Worm (Caenorhabditis elegans) whole organism, L1 larva: ENCODE data around the gene F10E7.11.
"Not testable (repeated sequence)": the region's sequence is repeated elsewhere in the genome, so short reads cannot be mapped to it uniquely, and the experiment has no call there.

Experiments used
- C04F5.9 ChIP-seq: sonication (generic microtip); optimal IDR thresholded peaks from 2 replicates; lab custom pipeline; 2016; ENCODE audit warnings: missing genetic modification characterization, missing compliant biosample characterization
- C34B4.2 ChIP-seq: sonication (generic microtip); optimal IDR thresholded peaks from 2 replicates; lab custom pipeline; 2017; ENCODE audit warnings: mild to moderate bottlenecking, missing genetic modification characterization, missing compliant biosample characterization
- F16B12.6 ChIP-seq: fragments of 150-350 bp; optimal IDR thresholded peaks from 2 replicates; lab custom pipeline; 2014; ENCODE audit warnings: missing biosample characterization, missing genetic modification characterization
- aha-1 ChIP-seq: fragments of 150-350 bp; optimal IDR thresholded peaks from 2 replicates; lab custom pipeline; 2014; ENCODE audit warnings: missing biosample characterization, missing genetic modification characterization
- alr-1 ChIP-seq: fragments of 200-800 bp; sonication (Bioruptor generic); optimal IDR thresholded peaks from 2 replicates; lab custom pipeline; 2018; ENCODE audit warnings: borderline replicate concordance, mild to moderate bottlenecking, missing genetic modification characterization, missing compliant biosample characterization
- dpl-1 ChIP-seq, 3 experiments: fragments of 150-350 bp in 2 of 3; sonication (generic microtip) in 1 of 3; optimal IDR thresholded peaks; 2 replicates each; lab custom pipeline; 2014 to 2017; ENCODE audit warnings: missing biosample characterization in 3 of 3, missing genetic modification characterization in 3 of 3, missing genetic modification reagents in 3 of 3
- egl-13 ChIP-seq: sonication (generic microtip); optimal IDR thresholded peaks from 2 replicates; lab custom pipeline; 2016; ENCODE audit warnings: missing genotype, missing genetic modification reagents, missing genetic modification characterization, missing compliant biosample characterization
- egl-27 ChIP-seq, 2 experiments: fragments of 150-350 bp in 1 of 2; sonication (generic microtip); optimal IDR thresholded peaks; 3 replicates each; lab custom pipeline; 2017 to 2018; ENCODE audit warnings: missing biosample characterization in 2 of 2, missing genetic modification characterization in 2 of 2, missing genetic modification reagents in 2 of 2
- elt-2 ChIP-seq: sonication (generic microtip); optimal IDR thresholded peaks from 2 replicates; lab custom pipeline; 2016; ENCODE audit warnings: missing genetic modification characterization, mild to moderate bottlenecking, inconsistent platforms, missing compliant biosample characterization, missing genetic modification reagents
- elt-3 ChIP-seq, 6 experiments: fragments of 150-350 bp in 1 of 6; sonication (generic microtip); optimal IDR thresholded peaks; 2 replicates each; lab custom pipeline; 2017 to 2018; ENCODE audit warnings: missing biosample characterization in 6 of 6, missing genetic modification characterization in 6 of 6, inconsistent platforms in 1 of 6
- ets-5 ChIP-seq: fragments of 200-800 bp; sonication (Bioruptor generic); IDR thresholded peaks from 2 replicates; pipeline ENCODE4 v1.3.6; 2022; ENCODE audit warnings: missing genetic modification characterization, missing compliant biosample characterization
- fkh-10 ChIP-seq: sonication (generic microtip); optimal IDR thresholded peaks from 2 replicates; lab custom pipeline; 2017; ENCODE audit warnings: missing biosample characterization, missing genetic modification reagents, missing genetic modification characterization
- fkh-4 ChIP-seq: sonication (generic microtip); optimal IDR thresholded peaks from 2 replicates; lab custom pipeline; 2016; ENCODE audit warnings: missing compliant biosample characterization, missing genetic modification characterization, borderline replicate concordance
- fkh-8 ChIP-seq: sonication (generic microtip); optimal IDR thresholded peaks from 2 replicates; lab custom pipeline; 2016; ENCODE audit warnings: mild to moderate bottlenecking, missing genetic modification characterization, missing compliant biosample characterization
- fos-1 ChIP-seq: fragments of 150-350 bp; optimal IDR thresholded peaks from 2 replicates; lab custom pipeline; 2014; ENCODE audit warnings: missing biosample characterization, missing genetic modification characterization
- grh-1 ChIP-seq: fragments of 200-800 bp; sonication (Bioruptor generic); IDR thresholded peaks from 2 replicates; pipeline ENCODE4 v1.3.6; 2022; ENCODE audit warnings: missing genetic modification reagents, missing genetic modification characterization, missing compliant biosample characterization
- hlh-4 ChIP-seq: sonication (generic microtip); optimal IDR thresholded peaks from 2 replicates; lab custom pipeline; 2016; ENCODE audit warnings: mild to moderate bottlenecking, missing genetic modification characterization, missing compliant biosample characterization
- jun-1 ChIP-seq: fragments of 150-350 bp; optimal IDR thresholded peaks from 2 replicates; lab custom pipeline; 2014; ENCODE audit warnings: missing biosample characterization, missing genetic modification reagents, missing genetic modification characterization
- lin-14 ChIP-seq: fragments of 200-800 bp; sonication (Bioruptor generic); optimal IDR thresholded peaks from 2 replicates; lab custom pipeline; 2018; ENCODE audit warnings: mild to moderate bottlenecking, missing genetic modification characterization, moderate library complexity, missing compliant biosample characterization
- lin-15B ChIP-seq: fragments of 150-350 bp; sonication (generic microtip); optimal IDR thresholded peaks from 3 replicates; lab custom pipeline; 2014; ENCODE audit warnings: missing biosample characterization, missing genetic modification characterization
- lin-39 ChIP-seq: fragments of 150-350 bp; optimal IDR thresholded peaks from 2 replicates; lab custom pipeline; 2014; ENCODE audit warnings: missing biosample characterization, missing genetic modification reagents, missing genetic modification characterization
- mdl-1 ChIP-seq, 2 experiments: fragments of 150-350 bp; optimal IDR thresholded peaks; 2 replicates each; lab custom pipeline; 2014 to 2017; ENCODE audit warnings: missing biosample characterization in 2 of 2, missing genetic modification characterization in 2 of 2, inconsistent platforms in 1 of 2
- mef-2 ChIP-seq: fragments of 150-350 bp; optimal IDR thresholded peaks from 2 replicates; lab custom pipeline; 2014; ENCODE audit warnings: missing biosample characterization, missing genetic modification characterization
- nhr-12 ChIP-seq: sonication (generic microtip); optimal IDR thresholded peaks from 2 replicates; lab custom pipeline; 2017; ENCODE audit warnings: missing biosample characterization, missing genetic modification characterization
- nhr-85 ChIP-seq: sonication (generic microtip); peaks from one replicate; lab custom pipeline; 2016; ENCODE audit warnings: missing genetic modification characterization, inconsistent platforms, missing compliant biosample characterization
- nhr-90 ChIP-seq: sonication (generic microtip); optimal IDR thresholded peaks from 2 replicates; lab custom pipeline; 2016; ENCODE audit warnings: mild to moderate bottlenecking, missing genetic modification characterization, missing compliant biosample characterization; ENCODE audit not compliant: poor library complexity
- pag-3 ChIP-seq: sonication (generic microtip); optimal IDR thresholded peaks from 2 replicates; lab custom pipeline; 2017; ENCODE audit warnings: missing genetic modification characterization, mild to moderate bottlenecking, missing compliant biosample characterization, antibody characterized with exemption, borderline replicate concordance; ENCODE audit not compliant: insufficient read depth
- pax-3 ChIP-seq: fragments of 200-800 bp; sonication (Bioruptor generic); optimal IDR thresholded peaks from 2 replicates; lab custom pipeline; 2018; ENCODE audit warnings: mild to moderate bottlenecking, missing genetic modification characterization, moderate library complexity, missing compliant biosample characterization
- rnt-1 ChIP-seq: sonication (generic microtip); optimal IDR thresholded peaks from 2 replicates; lab custom pipeline; 2016; ENCODE audit warnings: mild to moderate bottlenecking, missing genetic modification characterization, moderate library complexity, missing compliant biosample characterization
- skn-1 ChIP-seq: fragments of 150-350 bp; optimal IDR thresholded peaks from 2 replicates; lab custom pipeline; 2014; ENCODE audit warnings: missing biosample characterization, missing genetic modification characterization
- snpc-4 ChIP-seq: fragments of 150-350 bp; optimal IDR thresholded peaks from 2 replicates; lab custom pipeline; 2014; ENCODE audit warnings: missing biosample characterization, missing genetic modification characterization
- sox-4 ChIP-seq: sonication (generic microtip); optimal IDR thresholded peaks from 2 replicates; lab custom pipeline; 2016; ENCODE audit warnings: missing genetic modification characterization, missing compliant biosample characterization
- sptf-1 ChIP-seq: fragments of 150-350 bp; optimal IDR thresholded peaks from 2 replicates; lab custom pipeline; 2014; ENCODE audit warnings: missing biosample characterization, missing genetic modification characterization
- swsn-7 ChIP-seq: sonication (generic microtip); optimal IDR thresholded peaks from 2 replicates; lab custom pipeline; 2016; ENCODE audit warnings: missing genetic modification characterization, missing compliant biosample characterization
- unc-130 ChIP-seq: fragments of 150-350 bp; optimal IDR thresholded peaks from 2 replicates; lab custom pipeline; 2017; ENCODE audit warnings: missing biosample characterization, missing genetic modification characterization, inconsistent platforms
- unc-30 ChIP-seq: sonication (generic microtip); optimal IDR thresholded peaks from 2 replicates; lab custom pipeline; 2017; ENCODE audit warnings: missing biosample characterization, missing genetic modification characterization
- unc-62 ChIP-seq: fragments of 150-350 bp; optimal IDR thresholded peaks from 2 replicates; lab custom pipeline; 2014; ENCODE audit warnings: missing biosample characterization, missing genetic modification reagents, missing genetic modification characterization
- vab-15 ChIP-seq: sonication (generic microtip); optimal IDR thresholded peaks from 2 replicates; lab custom pipeline; 2017; ENCODE audit warnings: missing genotype, mild to moderate bottlenecking, missing genetic modification characterization, missing compliant biosample characterization
- xbp-1 ChIP-seq: sonication (generic microtip); optimal IDR thresholded peaks from 2 replicates; lab custom pipeline; 2016; ENCODE audit warnings: missing genetic modification characterization, missing compliant biosample characterization
- ztf-11 ChIP-seq, 2 experiments: sonication (generic microtip); optimal IDR thresholded peaks; 2 replicates each; lab custom pipeline; 2016 to 2017; ENCODE audit warnings: missing genetic modification characterization in 2 of 2, missing biosample characterization in 1 of 2, missing compliant biosample characterization in 1 of 2
- ztf-4 ChIP-seq: fragments of 150-350 bp; optimal IDR thresholded peaks from 2 replicates; lab custom pipeline; 2014; ENCODE audit warnings: missing biosample characterization, missing genetic modification characterization

The F10E7.11 gene

ce11 chrII:7084021-7084420 is 38.7 kb downstream of the F10E7.11 start, which contains the start of the genes T02G5.14 and T02G5.15:
T02G5.14 (plus strand) TSS chrII:7084321.
T02G5.15 (plus strand) TSS chrII:7084321.
- not testable (repeated sequence) for TF ChIP-seq rnt-1 (tag; lab: Kevin White, UChicago); fkh-10; unc-62 (GFP tag; lab: Kevin White, UChicago)

ce11 chrII:7075564-7076228 is 47.0 kb downstream of the F10E7.11 start, which contains the start of gene T02G5.7:
T02G5.7 (plus strand) TSS chrII:7075614.
- TF ChIP-seq grh-1 (0 out of 2 replicates have a peak, but pooled peaks have one; percentile 5), nhr-90 (no peak)
- TF ChIP-seq, all 84 proteins: peak for 1

ce11 chrII:7073537-7073913 is 49.2 kb downstream of the F10E7.11 start, which contains the start of gene kat-1:
kat-1 (plus strand) TSS chrII:7073814.
- TF ChIP-seq hlh-4, result no peak
- no peak for TF ChIP-seq fos-1 (tag; lab: Kevin White, UChicago)
- no peak for TF ChIP-seq jun-1 (tag; lab: Kevin White, UChicago)
- TF ChIP-seq sptf-1 (tag; lab: Kevin White, UChicago), result no peak
- TF ChIP-seq lin-39 (tag; lab: Kevin White, UChicago), result no peak
- no peak for TF ChIP-seq fkh-4
- no peak for TF ChIP-seq lin-14
- TF ChIP-seq pax-3 (tag; lab: Kevin White, UChicago), result no peak
- no peak for TF ChIP-seq xbp-1
- TF ChIP-seq mdl-1 (tag; optimal IDR thresholded peaks at IDR 0.05; lab: Kevin White, UChicago), result no peak
- TF ChIP-seq C34B4.2 (tag; lab: Kevin White, UChicago), result no peak
- TF ChIP-seq aha-1 (tag; lab: Kevin White, UChicago), result no peak
- TF ChIP-seq nhr-12 (tag; lab: Kevin White, UChicago), result no peak

- no peak for TF ChIP-seq nhr-12 (tag; lab: Kevin White, UChicago)
- TF ChIP-seq unc-30, result no peak
- no peak for TF ChIP-seq pag-3
- TF ChIP-seq ets-5, result no peak
- TF ChIP-seq sox-4 (tag; lab: Kevin White, UChicago), result peak; percentile 75
- TF ChIP-seq lin-15B, result peak; percentile 70
- TF ChIP-seq sptf-1 (tag; lab: Kevin White, UChicago), result no peak
- TF ChIP-seq alr-1, result no peak
- no peak for TF ChIP-seq ztf-4 (tag; lab: Kevin White, UChicago)
- TF ChIP-seq elt-3 (tag; optimal IDR thresholded peaks at IDR 0.05; lab: Kevin White, UChicago), result peak in 3 of 6 experiments; percentile 24 to 70 (median 42)
- peak; percentile 66 for TF ChIP-seq snpc-4 (tag; lab: Kevin White, UChicago)
- no peak for TF ChIP-seq mef-2 (tag; lab: Kevin White, UChicago)
- TF ChIP-seq C04F5.9, result peak; percentile 67
- peak; percentile 73 for TF ChIP-seq swsn-7
- TF ChIP-seq rnt-1 (tag; lab: Kevin White, UChicago), result peak; percentile 68
- peak; percentile 80 for TF ChIP-seq nhr-90
- TF ChIP-seq nhr-85, result peak; percentile 85
- TF ChIP-seq xbp-1, result peak; percentile 81
- peak; percentile 77 for TF ChIP-seq skn-1 (tag; lab: Kevin White, UChicago)
- TF ChIP-seq elt-2, result peak; percentile 35
- no peak for TF ChIP-seq egl-27 (tag; optimal IDR thresholded peaks at IDR 0.05; lab: Kevin White, UChicago)
- TF ChIP-seq F16B12.6 (tag; lab: Kevin White, UChicago), result peak; percentile 31
- TF ChIP-seq ztf-11 (tag; optimal IDR thresholded peaks at IDR 0.05; lab: Kevin White, UChicago), result peak in 1 of 2 experiments; percentile 78
- TF ChIP-seq vab-15, result peak; percentile 65
- TF ChIP-seq fkh-8 (tag; lab: Kevin White, UChicago), result peak; percentile 89
- TF ChIP-seq C34B4.2 (tag; lab: Kevin White, UChicago), result no peak
- TF ChIP-seq grh-1, result no peak
- TF ChIP-seq fos-1 (tag; lab: Kevin White, UChicago), result peak; percentile 62
- peak; percentile 55 to 71 (median 61) for TF ChIP-seq dpl-1 (GFP tag; optimal IDR thresholded peaks at IDR 0.05; lab: Kevin White, UChicago)
- TF ChIP-seq pax-3 (tag; lab: Kevin White, UChicago), result peak; percentile 86
- TF ChIP-seq unc-130 (tag; lab: Kevin White, UChicago), result peak; percentile 37
- TF ChIP-seq egl-13 (tag; lab: Kevin White, UChicago), result peak; percentile 65
Measured at ce11 chrII:7072590-7073536, 49.8 kb downstream of the F10E7.11 start.
